Fruit fly (Drosophila melanogaster) whole organism: ENCODE measurements around the gene Nha1.

ENCODE experiments used
- CG8478 ChIP-seq: fragments of >200 bp; optimal IDR thresholded peaks from 2 replicates; lab custom pipeline; 2018; ENCODE audit warnings: inconsistent platforms
- Dll ChIP-seq: fragments of >200 bp; optimal IDR thresholded peaks from 2 replicates; lab custom pipeline; 2017
- pan ChIP-seq: fragments of >200 bp; optimal IDR thresholded peaks from 2 replicates; lab custom pipeline; 2017
- psq ChIP-seq: fragments of >200 bp; optimal IDR thresholded peaks from 2 replicates; lab custom pipeline; 2017
- usp ChIP-seq: fragments of >200 bp; optimal IDR thresholded peaks from 2 replicates; lab custom pipeline; 2017; ENCODE audit warnings: missing biosample characterization, missing genetic modification characterization, mixed read lengths

DNA sequence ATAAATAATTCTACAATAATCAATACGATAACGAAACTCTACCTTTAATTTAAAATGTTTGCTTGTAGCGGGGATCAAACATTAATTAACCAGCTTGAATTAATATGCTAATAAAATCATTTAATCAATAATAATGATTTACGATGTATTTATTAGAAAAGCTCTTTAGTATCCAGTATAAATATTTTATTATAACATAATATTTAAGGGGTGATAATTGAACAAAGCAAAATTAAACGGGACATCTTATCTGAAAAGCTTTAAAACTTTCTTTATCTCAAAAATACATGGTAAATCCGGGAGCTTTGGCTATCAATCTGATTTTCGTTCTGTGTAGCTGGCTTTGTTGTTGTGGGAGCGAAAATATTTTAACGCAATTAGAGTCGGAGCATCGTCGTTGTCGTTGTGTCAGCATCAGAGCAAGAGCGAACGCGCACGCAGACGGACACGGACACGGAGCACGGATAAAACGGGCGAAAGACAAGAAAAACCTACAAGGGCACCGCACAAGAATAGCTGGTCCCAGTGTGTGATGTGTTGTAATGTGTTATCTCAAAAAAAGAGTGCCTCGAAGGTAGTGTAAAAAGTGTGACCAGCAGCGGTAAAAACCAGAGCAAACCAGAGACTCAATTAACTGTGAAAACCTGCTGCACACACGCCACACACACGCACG lies 4.5 kb upstream of the Nha1 start, which contains the start of gene Nlg2:
- TF ChIP-seq psq (no peak), CG8478 (no peak), pan (lab: Kevin White, UChicago) (no peak), usp (no peak), Dll (lab: Kevin White, UChicago) (no peak)
